Fruit fly (Drosophila melanogaster) whole organism, larva: Measurements from ENCODE around the gene gce.

Experiments used
- noc ChIP-seq: fragments of 200-800 bp; sonication (Bioruptor generic); optimal IDR thresholded peaks from 3 replicates; lab custom pipeline; 2019; ENCODE audit warnings: missing biosample characterization, mild to moderate bottlenecking, missing genetic modification characterization, moderate library complexity

gce gene

DNA sequence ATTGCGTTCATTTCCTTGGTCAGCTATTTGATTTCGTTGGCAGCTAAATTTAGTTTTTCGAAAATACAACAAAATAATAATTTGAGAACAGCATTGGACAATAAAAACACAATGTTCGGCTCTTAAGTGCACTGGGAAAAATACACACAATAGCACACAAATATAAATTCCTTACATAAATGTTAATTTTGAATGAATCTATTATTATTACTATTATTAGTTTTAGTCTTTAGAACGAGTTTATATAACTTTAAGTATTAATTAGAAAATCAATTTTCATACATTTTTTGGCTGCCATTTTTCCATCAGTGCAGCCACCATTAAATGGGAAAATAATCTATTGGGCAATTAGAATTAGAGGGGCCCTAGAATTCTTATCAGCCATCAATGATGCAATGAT lies 12.4 kb downstream of the gce start:
- TF ChIP-seq noc (tag; lab: Kevin White, UChicago), result no peak

DNA sequence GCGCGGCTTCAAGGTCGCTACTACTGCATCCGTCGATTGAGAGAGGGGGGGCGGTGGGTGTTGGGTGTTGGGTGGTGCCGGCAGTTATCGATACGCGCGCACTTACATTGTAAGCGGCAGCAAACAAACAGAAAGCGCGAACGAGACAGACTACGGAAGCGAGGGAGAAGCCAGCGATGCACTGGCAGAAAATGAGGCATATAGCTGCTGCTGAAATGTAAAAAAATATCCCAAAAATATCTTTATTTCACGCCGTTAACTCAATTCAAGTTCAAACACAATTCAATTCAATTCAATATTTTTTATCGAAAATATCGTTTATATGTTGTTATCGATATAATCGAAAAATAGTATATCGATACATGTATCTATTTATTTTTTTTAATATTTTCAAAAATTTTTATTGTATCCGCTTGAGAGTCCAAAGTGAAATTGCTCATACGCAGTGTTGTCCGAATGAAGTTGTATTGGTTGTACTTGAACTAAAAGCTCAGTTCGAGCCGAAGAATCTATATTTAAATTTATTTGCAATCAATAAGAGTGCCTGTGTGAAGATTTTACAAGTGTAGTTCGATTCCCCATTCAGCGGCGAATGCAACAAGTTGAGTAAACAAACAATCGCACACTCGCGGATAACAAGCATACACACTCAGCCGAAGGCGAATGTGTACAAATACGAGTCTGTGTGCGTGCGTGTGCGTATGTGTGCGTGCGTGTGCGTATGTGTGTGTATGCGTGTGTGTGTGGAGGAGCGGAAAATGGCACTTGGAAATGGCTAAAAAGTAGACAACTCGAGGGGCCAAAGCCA lies 14.7 kb downstream of the gce start:
- TF ChIP-seq noc (tag; lab: Kevin White, UChicago), result no peak

DNA sequence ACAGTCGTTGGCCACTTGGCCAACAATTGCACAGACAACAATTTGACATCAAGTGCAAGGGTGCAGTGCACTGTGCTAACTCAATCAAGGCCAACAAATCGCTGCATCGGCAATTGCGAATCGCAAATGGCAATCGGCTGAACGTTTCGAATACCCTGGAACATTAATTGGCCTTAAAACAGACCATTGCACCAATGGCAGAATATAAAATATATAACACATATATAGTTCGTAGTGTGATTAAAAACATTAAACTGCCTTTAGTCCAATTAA lies 15.3 kb downstream of the gce start:
- no peak for TF ChIP-seq noc (tag; lab: Kevin White, UChicago)

DNA sequence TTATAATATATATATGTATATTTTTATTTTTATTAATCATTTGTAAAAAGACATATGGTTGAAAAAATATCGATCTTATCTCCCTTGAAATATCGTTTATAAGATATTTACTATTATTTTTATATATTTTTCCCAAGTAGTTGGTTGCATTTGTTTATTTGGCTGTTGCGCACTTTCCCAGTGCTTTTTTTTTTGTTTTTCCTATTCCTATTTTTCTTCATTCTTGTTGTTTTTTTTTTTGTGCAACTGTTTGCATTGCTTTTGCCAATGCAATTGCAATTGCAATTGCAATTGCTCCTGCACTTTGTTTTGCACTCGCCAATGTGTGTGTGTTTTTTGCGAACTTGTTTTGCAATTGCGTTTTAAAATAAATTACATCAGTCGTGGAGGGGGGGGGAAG lies 15.8 kb downstream of the gce start:
- TF ChIP-seq noc (tag; lab: Kevin White, UChicago), result no peak

DNA sequence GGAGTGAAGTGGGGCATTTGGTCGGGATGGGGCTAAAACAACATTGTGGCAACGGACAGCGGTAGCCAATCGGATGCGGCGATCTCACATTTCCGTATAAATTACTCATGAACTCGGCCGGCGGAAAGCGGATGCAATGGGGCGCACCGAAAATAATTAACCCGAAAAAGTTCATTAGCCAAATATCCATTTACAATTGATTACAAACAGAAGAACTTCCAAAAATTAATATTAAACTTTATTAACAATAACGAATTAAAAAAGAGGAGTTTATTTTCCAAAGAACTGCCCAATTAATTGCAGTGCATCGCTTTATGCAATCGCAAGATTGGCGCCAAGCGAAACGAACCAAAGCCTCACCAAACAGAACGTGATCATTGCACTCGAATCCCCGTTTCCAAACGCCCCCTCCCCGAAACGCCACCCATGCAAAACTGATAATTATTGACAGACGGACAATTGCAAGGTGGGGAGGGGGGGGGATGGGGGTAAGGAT lies 16.3 kb downstream of the gce start:
- no peak for TF ChIP-seq noc (tag; lab: Kevin White, UChicago)

DNA sequence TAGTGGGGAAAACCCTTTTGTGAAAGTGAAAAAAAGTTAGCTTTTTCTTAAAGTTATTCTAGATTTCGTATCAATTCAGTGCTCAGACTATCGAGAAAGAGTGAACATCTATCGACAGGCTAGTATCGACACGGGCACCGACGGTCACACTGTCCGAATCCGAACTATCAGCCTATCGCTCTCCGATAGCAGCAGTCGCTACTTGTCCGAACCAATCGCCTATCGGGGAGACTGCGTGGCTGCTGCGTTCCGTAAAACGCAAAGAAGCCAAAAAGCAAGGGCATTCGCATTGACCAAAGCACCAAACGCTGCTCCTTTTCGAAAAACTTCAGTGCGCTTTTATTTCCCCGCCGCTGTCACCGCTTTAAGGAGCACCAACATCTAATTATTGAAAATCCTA lies 21.7 kb downstream of the gce start, which contains the start of gene Top1:
Gene Top1 (plus strand): TSS at position 190 of the 400 bp plus-strand sequence.
- TF ChIP-seq noc (tag; lab: Kevin White, UChicago), result peak; percentile 9

DNA sequence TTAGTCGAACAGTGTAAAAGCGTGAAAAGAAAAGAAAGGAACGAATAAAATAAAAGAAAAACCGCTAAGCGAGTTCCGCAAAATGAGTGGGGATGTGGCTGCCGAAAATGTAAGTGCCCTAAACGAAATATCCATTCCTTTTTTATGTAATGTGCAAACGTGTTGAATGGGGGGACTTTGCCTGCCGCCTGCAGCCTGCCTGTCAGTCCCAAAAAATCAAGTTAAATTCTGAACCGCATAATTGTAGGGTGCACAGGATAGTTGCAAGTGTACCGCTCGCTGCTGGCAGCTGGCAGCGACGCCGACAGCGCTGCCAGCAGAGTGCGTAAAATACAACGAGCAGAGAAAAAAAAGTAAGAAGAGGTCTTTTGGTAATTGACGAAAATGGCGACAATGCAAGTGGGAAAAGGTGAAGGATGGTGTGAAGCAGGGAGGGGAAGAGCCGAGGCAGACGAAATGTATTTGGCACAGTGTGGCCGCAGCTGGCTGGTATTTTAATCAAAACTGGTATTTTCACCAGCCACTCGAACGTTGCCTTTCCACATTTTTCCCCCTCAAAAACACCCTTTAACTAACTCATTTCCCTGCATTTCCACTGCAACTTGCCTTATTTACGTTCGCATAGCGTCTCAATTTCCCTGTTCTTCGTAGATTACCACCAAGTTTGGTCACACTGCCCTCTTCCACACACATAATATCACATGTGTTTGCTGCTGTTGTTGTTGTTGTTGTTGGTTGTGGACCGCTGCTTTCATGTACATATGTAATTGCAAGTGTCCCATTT lies 22.3 kb downstream of the gce start:
- TF ChIP-seq noc (tag; lab: Kevin White, UChicago), result peak; percentile 25

DNA sequence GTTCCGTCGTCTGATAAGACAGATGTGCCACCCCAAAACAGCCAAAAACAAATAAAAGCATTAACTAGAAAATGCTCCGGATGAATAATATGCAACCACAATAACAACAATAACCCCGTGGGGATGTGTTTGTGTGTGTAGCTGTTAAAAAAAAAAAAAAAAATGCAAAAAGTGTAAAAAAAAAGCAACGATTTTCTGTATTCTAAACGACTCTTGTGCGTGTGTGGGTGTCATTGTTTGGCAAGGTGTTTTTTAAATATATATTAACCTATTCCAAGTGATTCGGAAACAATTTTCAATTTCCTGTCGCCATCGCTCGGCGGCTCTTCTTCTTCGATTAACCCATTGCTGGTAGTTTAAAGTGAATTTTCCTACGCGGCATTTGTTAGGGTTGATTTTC lies 23.0 kb downstream of the gce start:
- TF ChIP-seq noc (tag; lab: Kevin White, UChicago), result no peak

DNA sequence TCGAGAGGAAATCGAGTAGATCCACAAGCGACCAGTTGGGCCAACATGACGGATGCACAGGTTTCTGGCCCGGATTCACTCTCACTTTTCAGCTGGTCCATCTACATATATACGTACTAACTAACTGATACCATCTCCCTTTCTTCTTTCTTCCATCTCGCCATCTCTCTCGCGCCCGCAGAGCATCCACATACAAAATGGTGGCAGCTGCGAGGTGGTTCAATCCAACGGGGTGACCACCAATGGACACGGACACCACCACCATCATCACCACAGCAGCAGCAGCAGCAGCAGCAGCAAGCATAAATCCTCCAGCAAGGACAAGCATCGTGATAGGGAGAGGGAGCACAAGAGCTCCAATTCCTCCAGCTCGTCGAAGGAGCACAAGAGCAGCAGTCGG lies 23.4 kb downstream of the gce start:
- TF ChIP-seq noc (tag; lab: Kevin White, UChicago), result no peak

DNA sequence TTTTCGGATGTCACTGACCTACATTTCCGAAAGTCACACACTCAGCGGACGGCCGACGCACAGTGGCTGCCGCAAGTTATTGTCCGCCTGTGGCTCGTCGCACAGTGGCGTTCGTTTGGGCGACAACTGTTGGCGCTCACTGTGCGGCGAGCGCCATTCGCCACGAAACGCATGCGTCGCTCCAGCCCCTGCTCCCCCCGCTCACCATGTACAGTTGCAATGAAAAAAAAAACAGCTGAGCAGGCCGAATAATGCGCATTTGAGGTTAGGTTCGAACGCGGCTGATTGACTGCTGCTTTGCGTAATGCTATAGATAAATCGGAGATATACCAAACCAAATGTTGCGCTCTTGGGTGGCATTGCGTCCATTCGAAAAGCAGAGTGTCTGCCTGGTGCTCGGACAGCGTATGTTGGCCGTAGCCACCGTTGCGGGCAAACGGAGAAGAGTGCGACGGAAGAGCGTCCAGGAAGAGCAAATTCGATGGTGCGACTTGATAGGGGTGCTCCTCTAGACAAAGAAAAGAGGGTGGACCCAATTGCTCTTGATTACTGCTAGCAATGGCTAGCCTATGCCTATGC lies 25.8 kb downstream of the gce start:
- peak; percentile 66 for TF ChIP-seq noc (tag; lab: Kevin White, UChicago)

DNA sequence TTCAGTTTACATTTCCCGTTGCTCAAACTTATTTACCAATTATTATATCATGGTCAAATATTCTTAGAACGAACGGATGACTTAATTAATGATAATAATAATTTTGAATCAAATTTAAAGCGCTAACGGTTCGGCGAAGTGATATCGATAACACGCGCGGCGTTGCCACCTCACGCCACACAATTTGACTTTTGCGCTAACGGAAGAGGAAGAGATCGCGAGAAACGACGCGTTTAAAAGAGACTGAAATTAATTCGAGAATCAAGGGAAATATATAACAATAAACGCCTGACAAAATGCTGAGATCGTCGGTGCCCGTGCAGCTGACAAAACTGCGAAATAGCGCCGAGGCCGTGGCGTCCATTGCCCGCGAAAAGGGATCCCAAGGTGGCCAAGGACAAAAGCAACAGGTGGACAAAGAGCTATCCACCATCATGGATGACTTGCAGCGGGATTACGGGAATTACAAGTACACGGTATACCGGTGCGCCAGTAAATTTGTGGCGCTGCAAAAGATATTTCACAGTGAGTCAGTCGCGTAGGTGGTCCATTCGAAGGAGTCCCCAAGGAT lies 30.7 kb downstream of the gce start, which contains the start of gene dah:
Gene dah (plus strand): TSS at position 195 of the 571 bp plus-strand sequence.
- no peak for TF ChIP-seq noc (tag; lab: Kevin White, UChicago)

DNA sequence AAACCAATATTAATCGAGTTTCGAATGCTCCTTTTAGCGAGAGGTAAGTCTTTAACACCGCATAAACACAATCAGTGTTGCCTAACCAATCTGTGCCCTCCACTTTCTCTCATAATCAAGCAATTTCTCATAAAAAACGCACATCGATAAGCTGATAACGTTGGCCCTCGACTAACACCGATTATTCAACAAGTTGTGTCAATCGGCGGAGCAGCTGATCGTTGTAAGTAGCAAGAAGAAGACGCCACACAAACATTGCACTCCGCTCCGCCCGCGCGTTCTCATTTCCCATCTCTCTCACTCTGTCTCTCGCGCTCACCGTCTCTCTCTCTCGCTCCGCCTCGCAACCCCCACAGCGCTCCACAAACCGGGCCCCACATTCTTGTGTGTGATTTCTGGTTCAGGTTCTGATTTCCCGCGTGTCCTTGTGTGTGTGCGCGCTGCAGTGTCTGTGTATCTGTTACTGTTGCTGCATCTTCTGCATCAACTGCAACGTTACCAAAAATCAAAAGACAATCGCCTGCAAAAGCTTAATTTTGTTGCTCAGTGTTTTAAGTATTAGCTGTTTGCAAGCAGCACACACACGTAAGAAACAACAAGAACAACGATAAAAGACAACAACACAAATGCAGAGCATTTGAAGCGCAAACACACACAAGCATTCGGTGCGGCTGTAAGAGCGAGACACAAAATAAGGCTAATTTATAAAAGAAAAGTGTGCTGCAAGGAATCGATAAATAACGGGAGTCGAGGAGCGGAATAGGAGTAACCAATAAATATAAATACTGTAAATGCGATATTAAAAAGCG lies 35.7 kb downstream of the gce start, which contains the start of the genes CG9114 and HDAC6:
Gene CG9114 (minus strand): TSS at position 89 of the 809 bp plus-strand sequence.
Gene HDAC6 (plus strand): TSS at position 245 of the 809 bp plus-strand sequence.
- peak; percentile 15 for TF ChIP-seq noc (tag; lab: Kevin White, UChicago)

DNA sequence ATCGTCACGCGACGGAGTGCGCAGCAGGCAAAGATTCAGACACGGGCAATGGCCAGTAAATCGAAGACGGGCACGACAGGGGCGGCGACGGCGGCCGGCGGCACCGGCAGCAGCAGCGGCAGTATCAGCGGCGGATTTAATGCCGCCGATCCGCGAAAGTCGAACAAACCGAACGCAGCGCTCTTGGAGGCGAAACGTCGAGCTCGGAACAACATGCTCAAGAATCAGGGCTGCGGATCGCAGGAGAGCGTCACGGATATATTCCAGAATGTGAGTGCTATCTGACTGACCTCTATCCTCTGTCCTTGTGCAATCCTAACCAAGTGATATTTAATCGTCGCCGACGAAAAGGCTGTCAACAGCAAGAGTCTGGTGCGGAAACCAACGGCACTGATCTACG lies 37.4 kb downstream of the gce start:
- no peak for TF ChIP-seq noc (tag; lab: Kevin White, UChicago)

DNA sequence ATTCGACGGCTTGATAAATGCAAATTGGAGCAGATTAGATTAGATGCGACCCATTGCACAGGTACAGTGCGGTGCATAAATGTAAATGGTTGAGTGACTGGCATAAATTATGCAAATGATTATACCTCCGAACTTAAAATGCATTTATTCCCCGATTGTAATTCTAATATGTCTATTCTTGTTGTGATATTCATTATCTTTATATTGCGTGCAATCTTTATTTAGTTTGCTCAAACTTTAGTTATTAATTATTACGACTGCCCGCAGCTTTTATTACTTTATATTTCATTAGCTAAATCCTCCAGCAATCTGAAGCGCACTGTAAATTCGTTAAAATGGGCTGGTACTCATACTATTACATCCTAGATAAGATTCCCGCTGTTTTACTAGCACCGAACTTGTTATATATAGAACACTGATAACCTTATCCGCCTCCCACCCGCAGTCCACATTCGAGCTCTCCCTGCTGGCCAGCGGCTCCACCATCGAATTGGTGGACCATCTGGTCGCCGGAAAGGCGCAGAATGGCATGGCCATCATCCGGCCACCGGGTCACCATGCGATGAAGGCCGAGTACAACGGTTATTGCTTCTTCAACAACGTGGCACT lies 38.4 kb downstream of the gce start:
- TF ChIP-seq noc (tag; lab: Kevin White, UChicago), result peak; percentile 92
